Fruit fly (Drosophila melanogaster) whole organism, embryonic: ENCODE results near the gene cindr.
A peak's percentile ranks its signal among the peaks of the same experiment; 100 is the strongest.

Source experiments
- Atf6 ChIP-seq: fragments of 200-800 bp; sonication (Bioruptor generic); IDR thresholded peaks from 2 replicates; pipeline ENCODE4 v1.3.6; 2022; ENCODE audit warnings: missing biosample characterization, missing genetic modification characterization
- CG10267 ChIP-seq: fragments of 200-800 bp; sonication (Bioruptor generic); optimal IDR thresholded peaks from 2 replicates; lab custom pipeline; 2018; ENCODE audit warnings: missing biosample characterization, mild to moderate bottlenecking, missing genetic modification characterization, moderate library complexity
- CG10565 ChIP-seq: fragments of 200-800 bp; sonication (Bioruptor generic); optimal IDR thresholded peaks from 3 replicates; lab custom pipeline; 2016; ENCODE audit warnings: missing biosample characterization, mild to moderate bottlenecking, missing genetic modification characterization
- CG11398 ChIP-seq: fragments of 200-800 bp; sonication (Bioruptor generic); optimal IDR thresholded peaks from 2 replicates; lab custom pipeline; 2016; ENCODE audit warnings: missing biosample characterization, missing genetic modification characterization
- CG12659 ChIP-seq: fragments of 200-800 bp; sonication (Bioruptor generic); optimal IDR thresholded peaks from 3 replicates; lab custom pipeline; 2017; ENCODE audit warnings: mild to moderate bottlenecking, missing biosample characterization, missing genetic modification reagents, missing genetic modification characterization
- CG12942 ChIP-seq: fragments of 200-800 bp; sonication (Bioruptor generic); optimal IDR thresholded peaks from 3 replicates; lab custom pipeline; 2016; ENCODE audit warnings: missing biosample characterization, missing genetic modification characterization
- CG13624 ChIP-seq: fragments of 200-800 bp; sonication (Bioruptor generic); optimal IDR thresholded peaks from 2 replicates; lab custom pipeline; 2016; ENCODE audit warnings: missing biosample characterization, missing genetic modification characterization
- CG14050 ChIP-seq: fragments of 200-800 bp; sonication (Bioruptor generic); IDR thresholded peaks from 3 replicates; pipeline ENCODE4 v1.3.6; 2022; ENCODE audit warnings: missing biosample characterization, missing genetic modification characterization
- CG15514 ChIP-seq: fragments of 200-800 bp; sonication (Bioruptor generic); optimal IDR thresholded peaks from 3 replicates; lab custom pipeline; 2017; ENCODE audit warnings: missing biosample characterization, missing genetic modification characterization, mild to moderate bottlenecking, moderate library complexity, missing genetic modification reagents
- CG17829 ChIP-seq: fragments of 200-800 bp; optimal IDR thresholded peaks from 2 replicates; lab custom pipeline; 2019; ENCODE audit warnings: missing biosample characterization, mild to moderate bottlenecking, missing genetic modification characterization, moderate library complexity
- CG31388 ChIP-seq: fragments of 200-800 bp; sonication (Bioruptor generic); optimal IDR thresholded peaks from 2 replicates; lab custom pipeline; 2016; ENCODE audit warnings: missing biosample characterization, missing genetic modification characterization
- CG32772 ChIP-seq: fragments of 200-800 bp; sonication (Bioruptor generic); IDR thresholded peaks from 2 replicates; pipeline ENCODE4 v1.3.6; 2022; ENCODE audit warnings: missing biosample characterization, missing genetic modification characterization
- CG43689 ChIP-seq: fragments of 200-800 bp; sonication (Bioruptor generic); IDR thresholded peaks from 2 replicates; pipeline ENCODE4 v1.3.6; 2022; ENCODE audit warnings: missing biosample characterization, missing genetic modification characterization
- CG4404 ChIP-seq: fragments of 200-800 bp; sonication (Bioruptor generic); IDR thresholded peaks from 2 replicates; pipeline ENCODE4 v1.3.6; 2022; ENCODE audit warnings: missing biosample characterization, missing genetic modification characterization
- CG4820 ChIP-seq: fragments of 200-800 bp; sonication (Bioruptor generic); optimal IDR thresholded peaks from 3 replicates; lab custom pipeline; 2016; ENCODE audit warnings: missing biosample characterization, missing genetic modification characterization
- CG9437 ChIP-seq: fragments of 200-800 bp; sonication (Bioruptor generic); optimal IDR thresholded peaks from 2 replicates; lab custom pipeline; 2018; ENCODE audit warnings: missing biosample characterization, mild to moderate bottlenecking, missing genetic modification characterization
- CHES-1-like ChIP-seq: fragments of 200-800 bp; sonication (Bioruptor generic); optimal IDR thresholded peaks from 2 replicates; lab custom pipeline; 2016; ENCODE audit warnings: missing biosample characterization, missing genetic modification characterization
- Deaf1 ChIP-seq: fragments of 200-800 bp; optimal IDR thresholded peaks from 3 replicates; lab custom pipeline; 2019; ENCODE audit warnings: missing biosample characterization, mild to moderate bottlenecking, missing genetic modification characterization, moderate library complexity
- Doc3 ChIP-seq: fragments of 200-800 bp; sonication (Bioruptor generic); IDR thresholded peaks from 3 replicates; pipeline ENCODE4 v1.3.6; 2022; ENCODE audit warnings: missing biosample characterization, missing genetic modification characterization; ENCODE audit not compliant: partially characterized antibody
- E2f2 ChIP-seq: fragments of 200-800 bp; sonication (Bioruptor generic); IDR thresholded peaks from 2 replicates; pipeline ENCODE4 v1.3.6; 2022; ENCODE audit warnings: missing biosample characterization, missing genetic modification characterization
- Gsc ChIP-seq: fragments of 200-800 bp; sonication (Bioruptor generic); IDR thresholded peaks from 2 replicates; pipeline ENCODE4 v1.3.6; 2022; ENCODE audit warnings: missing biosample characterization, missing genetic modification characterization
- HHEX ChIP-seq: fragments of 200-800 bp; sonication (Bioruptor generic); optimal IDR thresholded peaks from 3 replicates; lab custom pipeline; 2017; ENCODE audit warnings: missing biosample characterization, mild to moderate bottlenecking, missing genetic modification characterization, missing genetic modification reagents
- HmgD ChIP-seq: fragments of 200-800 bp; sonication (Bioruptor generic); optimal IDR thresholded peaks from 3 replicates; lab custom pipeline; 2016; ENCODE audit warnings: missing biosample characterization, missing genetic modification characterization
- Lpt ChIP-seq: fragments of >200 bp; optimal IDR thresholded peaks from 2 replicates; lab custom pipeline; 2018; ENCODE audit warnings: missing biosample characterization, missing genetic modification characterization
- NFAT ChIP-seq: fragments of 200-800 bp; sonication (Bioruptor generic); IDR thresholded peaks from 2 replicates; pipeline ENCODE4 v1.3.6; 2022; ENCODE audit warnings: missing biosample characterization, missing genetic modification characterization
- Ravus ChIP-seq: fragments of 200-800 bp; sonication (Bioruptor generic); IDR thresholded peaks from 2 replicates; pipeline ENCODE4 v1.3.6; 2022; ENCODE audit warnings: missing biosample characterization, missing genetic modification characterization
- Sox102F ChIP-seq: fragments of 200-800 bp; sonication (Bioruptor generic); optimal IDR thresholded peaks from 2 replicates; lab custom pipeline; 2018; ENCODE audit warnings: missing biosample characterization, mild to moderate bottlenecking, missing genetic modification characterization, moderate library complexity
- Usf ChIP-seq: fragments of 200-800 bp; sonication (Bioruptor generic); optimal IDR thresholded peaks from 2 replicates; lab custom pipeline; 2017; ENCODE audit warnings: missing genotype, missing biosample characterization, missing genetic modification characterization
- ab ChIP-seq: fragments of 200-800 bp; sonication (Bioruptor generic); optimal IDR thresholded peaks from 2 replicates; lab custom pipeline; 2016; ENCODE audit warnings: missing biosample characterization, missing genetic modification characterization
- aop ChIP-seq: fragments of 200-800 bp; sonication (Bioruptor generic); IDR thresholded peaks from 2 replicates; pipeline ENCODE4 v1.3.6; 2022; ENCODE audit warnings: missing biosample characterization, missing genetic modification characterization
- chn ChIP-seq: fragments of 200-800 bp; sonication (Bioruptor generic); optimal IDR thresholded peaks from 2 replicates; lab custom pipeline; 2016; ENCODE audit warnings: missing biosample characterization, missing genetic modification characterization
- corto ChIP-seq: fragments of 200-800 bp; sonication (Bioruptor generic); optimal IDR thresholded peaks from 2 replicates; lab custom pipeline; 2016; ENCODE audit warnings: missing biosample characterization, mild to moderate bottlenecking, missing genetic modification characterization, moderate library complexity
- cwo ChIP-seq: fragments of 200-800 bp; sonication (Bioruptor generic); optimal IDR thresholded peaks from 3 replicates; lab custom pipeline; 2017; ENCODE audit warnings: missing biosample characterization, missing genetic modification characterization, mild to moderate bottlenecking, moderate library complexity, missing genetic modification reagents
- dati ChIP-seq: fragments of 200-800 bp; sonication (Bioruptor generic); IDR thresholded peaks from 2 replicates; pipeline ENCODE4 v1.3.6; 2022; ENCODE audit warnings: missing biosample characterization, missing genetic modification characterization
- dmrt11E ChIP-seq: fragments of 200-800 bp; sonication (Bioruptor generic); optimal IDR thresholded peaks from 3 replicates; lab custom pipeline; 2018; ENCODE audit warnings: missing biosample characterization, mild to moderate bottlenecking, missing genetic modification characterization, moderate library complexity
- ems ChIP-seq: fragments of 200-800 bp; sonication (Bioruptor generic); optimal IDR thresholded peaks from 3 replicates; lab custom pipeline; 2016; ENCODE audit warnings: missing biosample characterization, missing genetic modification characterization
- eve ChIP-seq, 2 experiments: fragments of >200 bp; optimal IDR thresholded peaks; 2 replicates each; lab custom pipeline; 2017; ENCODE audit warnings: missing biosample characterization in 2 of 2, missing genetic modification characterization in 2 of 2
- gcm ChIP-seq: fragments of 200-800 bp; sonication (Bioruptor generic); optimal IDR thresholded peaks from 2 replicates; lab custom pipeline; 2019; ENCODE audit warnings: missing biosample characterization, mild to moderate bottlenecking, missing genetic modification characterization, moderate library complexity
- h ChIP-seq: fragments of >200 bp; optimal IDR thresholded peaks from 2 replicates; lab custom pipeline; 2017
- insv ChIP-seq, 2 experiments: fragments of 200-800 bp; sonication (Bioruptor generic); optimal IDR thresholded peaks; 3 replicates each; lab custom pipeline; 2016 to 2018; ENCODE audit warnings: missing biosample characterization in 2 of 2, missing genetic modification characterization in 2 of 2
- nerfin-1 ChIP-seq: fragments of 200-800 bp; sonication (Bioruptor generic); optimal IDR thresholded peaks from 3 replicates; lab custom pipeline; 2019; ENCODE audit warnings: missing biosample characterization, mild to moderate bottlenecking, missing genetic modification characterization, moderate library complexity
- org-1 ChIP-seq: fragments of 200-800 bp; sonication (Bioruptor generic); optimal IDR thresholded peaks from 2 replicates; lab custom pipeline; 2017; ENCODE audit warnings: missing biosample characterization, missing genetic modification characterization
- pb ChIP-seq: fragments of 200-800 bp; sonication (Bioruptor generic); optimal IDR thresholded peaks from 3 replicates; lab custom pipeline; 2016; ENCODE audit warnings: missing biosample characterization, missing genetic modification characterization
- prd ChIP-seq, 3 experiments: fragments of >200 bp in 2 of 3; fragments of 200-800 bp in 1 of 3; sonication (Bioruptor generic) in 1 of 3; optimal IDR thresholded peaks in 2 of 3; IDR thresholded peaks in 1 of 3; 2 replicates in 2 of 3; 3 replicates in 1 of 3; pipeline versions ENCODE4 v1.3.6 to Lab custom; 2017 to 2022; ENCODE audit warnings: missing biosample characterization in 1 of 3, missing genetic modification characterization in 1 of 3
- pros ChIP-seq: fragments of 200-800 bp; sonication (Bioruptor generic); optimal IDR thresholded peaks from 3 replicates; lab custom pipeline; 2019; ENCODE audit warnings: missing biosample characterization, mild to moderate bottlenecking, missing genetic modification characterization, moderate library complexity
- row ChIP-seq: fragments of 200-800 bp; sonication (Bioruptor generic); IDR thresholded peaks from 3 replicates; pipeline ENCODE4 v1.3.6; 2022; ENCODE audit warnings: missing biosample characterization, missing genetic modification characterization
- sd ChIP-seq: fragments of 200-800 bp; sonication (Bioruptor generic); optimal IDR thresholded peaks from 3 replicates; lab custom pipeline; 2018; ENCODE audit warnings: missing biosample characterization, mild to moderate bottlenecking, missing genetic modification characterization, moderate library complexity
- so ChIP-seq: fragments of 200-800 bp; sonication (Bioruptor generic); IDR thresholded peaks from 3 replicates; pipeline ENCODE4 v1.3.6; 2022; ENCODE audit warnings: missing biosample characterization, missing genetic modification characterization
- twi ChIP-seq: fragments of 200-800 bp; optimal IDR thresholded peaks from 2 replicates; lab custom pipeline; 2019; ENCODE audit warnings: missing biosample characterization, mild to moderate bottlenecking, missing genetic modification characterization, moderate library complexity
- vfl ChIP-seq: fragments of 200-800 bp; sonication (Bioruptor generic); optimal IDR thresholded peaks from 2 replicates; lab custom pipeline; 2016; ENCODE audit warnings: missing biosample characterization, missing genetic modification characterization

The cindr gene

DNA sequence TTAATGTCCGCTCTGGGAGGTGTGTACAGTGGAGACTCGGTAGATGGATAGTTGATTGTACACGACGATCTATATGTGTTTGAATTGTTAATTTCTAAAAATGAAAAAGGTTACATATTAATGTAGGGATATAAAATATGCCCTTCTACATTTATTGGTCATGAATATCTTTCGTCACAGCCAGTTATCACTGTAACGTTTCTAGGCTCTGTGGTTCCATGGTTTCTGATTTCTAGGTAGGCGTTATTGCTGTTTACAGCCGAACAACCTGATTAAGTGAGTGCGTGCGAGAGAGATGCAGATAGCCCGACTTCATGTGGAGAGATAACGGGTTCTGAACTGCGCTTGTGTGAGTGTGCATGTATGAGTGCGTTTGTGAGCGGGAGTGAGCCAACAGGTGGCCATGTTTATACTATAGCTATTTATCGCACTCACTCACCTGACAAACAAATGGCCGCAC, 26.7 kb upstream of the cindr start (continued):
- TF ChIP-seq Sox102F (GFP tag; lab: Kevin White, UChicago) (peak; percentile 91), CG11398 (GFP tag; lab: Kevin White, UChicago) (peak; percentile 92), CG10565 (GFP tag; lab: Kevin White, UChicago) (peak; percentile 86), corto (GFP tag; lab: Kevin White, UChicago) (peak; percentile 72), ems (peak; percentile 90), Deaf1 (tag; lab: Kevin White, UChicago) (peak; percentile 73), nerfin-1 (peak; percentile 85), Doc3 (GFP tag; lab: Robert Waterston, UW) (no peak), Lpt (no peak), cwo (GFP tag; lab: Kevin White, UChicago) (peak; percentile 89), h (lab: Kevin White, UChicago) (no peak), CG4404 (peak; percentile 97), pb (GFP tag; lab: Kevin White, UChicago) (peak; percentile 89), Ravus (GFP tag; lab: Robert Waterston, UW) (peak; percentile 78), E2f2 (GFP tag; lab: Robert Waterston, UW) (peak; percentile 77), CG31388 (GFP tag; lab: Kevin White, UChicago) (peak; percentile 89), gcm (GFP tag; lab: Kevin White, UChicago) (peak; percentile 89), eve (GFP tag; optimal IDR thresholded peaks at IDR 0.05; lab: Kevin White, UChicago) (peak; percentile 94), CG15514 (peak; percentile 82), row (GFP tag; lab: Robert Waterston, UW) (peak; percentile 98)

DNA sequence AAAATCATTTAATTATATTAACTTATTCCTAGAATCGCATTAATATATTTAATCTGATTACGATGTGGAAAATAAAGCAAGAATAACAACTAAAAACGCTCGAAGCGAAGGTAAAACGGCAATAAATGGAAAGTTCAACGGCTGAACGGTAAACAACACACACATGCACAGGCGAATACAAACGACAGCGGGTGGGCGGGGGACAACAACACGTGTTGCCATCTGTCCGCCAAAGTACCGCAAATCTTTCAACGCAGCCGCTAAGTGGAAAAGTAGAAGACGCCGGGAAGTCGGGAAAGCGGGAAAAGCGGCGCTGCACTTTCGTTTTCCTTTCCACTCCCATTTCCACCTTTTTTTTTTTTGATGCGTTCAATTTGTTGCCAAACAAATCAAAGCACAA, 25.9 kb upstream of the cindr start:
- TF ChIP-seq twi = peak; percentile 91
- TF ChIP-seq CG13624 = no peak

- TF ChIP-seq CG9437 (GFP tag; lab: Kevin White, UChicago) (no peak), CG32772 (GFP tag; lab: Robert Waterston, UW) (peak; percentile 26; the same call in 1 of the 2 replicates), pros (GFP tag; lab: Kevin White, UChicago) (no peak), dmrt11E (tag; lab: Kevin White, UChicago) (no peak), CG17829 (peak; percentile 84), dati (GFP tag; lab: Robert Waterston, UW) (peak; percentile 55), CG10267 (tag; lab: Kevin White, UChicago) (peak; percentile 40), CG43689 (GFP tag; lab: Robert Waterston, UW) (no peak), sd (tag; lab: Kevin White, UChicago) (no peak), Usf (no peak), so (GFP tag; lab: Robert Waterston, UW) (peak; percentile 81; the same call in 2 of the 3 replicates), HHEX (GFP tag; lab: Kevin White, UChicago) (no peak), HmgD (no peak), Atf6 (GFP tag; lab: Robert Waterston, UW) (peak; percentile 88), CHES-1-like (GFP tag; lab: Kevin White, UChicago) (peak; percentile 13), Gsc (GFP tag; lab: Robert Waterston, UW) (no peak), NFAT (GFP tag; lab: Robert Waterston, UW) (peak; percentile 74), CG12659 (GFP tag; lab: Kevin White, UChicago) (no peak), CG13624 (peak; percentile 21), insv (GFP tag; optimal IDR thresholded peaks at IDR 0.05; lab: Kevin White, UChicago) (no peak), vfl (GFP tag; lab: Kevin White, UChicago) (no peak), org-1 (GFP tag; lab: Kevin White, UChicago) (no peak), aop (GFP tag; lab: Robert Waterston, UW) (no peak), chn (GFP tag; lab: Kevin White, UChicago) (no peak), ab (GFP tag; lab: Kevin White, UChicago) (no peak), CG4820 (GFP tag; lab: Kevin White, UChicago) (no peak), prd (optimal IDR thresholded peaks at IDR 0.05; lab: Kevin White, UChicago) (no peak), prd (GFP tag; IDR thresholded peaks at IDR 0.05; lab: Robert Waterston, UW) (peak; percentile 79), CG12942 (GFP tag; lab: Kevin White, UChicago) (no peak), CG14050 (GFP tag; lab: Robert Waterston, UW) (no peak; the same call in 2 of the 3 replicates)
Measured at dm6 chr3R:30789363-30789762, 19.1 kb upstream of the cindr start.
